Fruit fly (Drosophila melanogaster): ENCODE results near the gene cyst.

cyst gene

dm6 chr2L:19479249-19479984 is 29.1 kb downstream of the cyst start (continued):
- TF ChIP-seq vfl (GFP tag; optimal IDR thresholded peaks at IDR 0.05) (no peak), CG7928 (GFP tag; optimal IDR thresholded peaks at IDR 0.05) (no peak), exex (tag; optimal IDR thresholded peaks at IDR 0.05) (no peak), fu2 (GFP tag; optimal IDR thresholded peaks at IDR 0.05) (no peak), CG11696 (GFP tag; IDR thresholded peaks at IDR 0.05) (no peak), CG14860 (GFP tag; IDR thresholded peaks at IDR 0.05; ENCODE audit: partially characterized antibody) (no peak), CG14965 (GFP tag; optimal IDR thresholded peaks at IDR 0.05; ENCODE audit: borderline replicate concordance) (no peak), CG3838 (GFP tag; optimal IDR thresholded peaks at IDR 0.05) (no peak), Camta (GFP tag; optimal IDR thresholded peaks at IDR 0.05) (no peak), CG4707 (GFP tag; optimal IDR thresholded peaks at IDR 0.05) (no peak), chinmo (GFP tag; IDR thresholded peaks at IDR 0.05; ENCODE audit: partially characterized antibody) (0 out of 4 replicates have a peak, but pooled peaks have one; percentile 23), tin (GFP tag; optimal IDR thresholded peaks at IDR 0.05) (no peak), sc (optimal IDR thresholded peaks at IDR 0.05) (no peak), sc (GFP tag; optimal IDR thresholded peaks at IDR 0.05) (no peak), yki (optimal IDR thresholded peaks at IDR 0.05) (no peak), MBD-R2 (GFP tag; IDR thresholded peaks at IDR 0.05) (no peak), nom (GFP tag; optimal IDR thresholded peaks at IDR 0.05) (no peak), Awh (GFP tag; IDR thresholded peaks at IDR 0.05) (no peak), Nf-YB (GFP tag; optimal IDR thresholded peaks at IDR 0.05) (peak; percentile 81), Rx (GFP tag; IDR thresholded peaks at IDR 0.05) (no peak), fd96Cb (tag; optimal IDR thresholded peaks at IDR 0.05) (no peak), Abd-B (GFP tag; optimal IDR thresholded peaks at IDR 0.05) (no peak), Sin3A (optimal IDR thresholded peaks at IDR 0.05) (no peak), E2f2 (GFP tag; IDR thresholded peaks at IDR 0.05) (no peak), Dref (GFP tag; IDR thresholded peaks at IDR 0.05) (no peak), cg (GFP tag; optimal IDR thresholded peaks at IDR 0.05) (peak; percentile 66), CG17328 (GFP tag; IDR thresholded peaks at IDR 0.05) (no peak), lbe (GFP tag; optimal IDR thresholded peaks at IDR 0.05) (no peak), HLH3B (GFP tag; IDR thresholded peaks at IDR 0.05) (no peak), Vsx1 (GFP tag; optimal IDR thresholded peaks at IDR 0.05) (no peak), CG34224 (GFP tag; IDR thresholded peaks at IDR 0.05; ENCODE audit: partially characterized antibody) (no peak), H2.0 (GFP tag; IDR thresholded peaks at IDR 0.05) (no peak), al (GFP tag; IDR thresholded peaks at IDR 0.05) (no peak), ac (GFP tag; optimal IDR thresholded peaks at IDR 0.05) (no peak), CG3995 (GFP tag; optimal IDR thresholded peaks at IDR 0.05) (no peak), run (tag; optimal IDR thresholded peaks at IDR 0.05) (no peak), nerfin-1 (tag; optimal IDR thresholded peaks at IDR 0.05) (no peak), CG8388 (GFP tag; optimal IDR thresholded peaks at IDR 0.05) (no peak), lov (optimal IDR thresholded peaks at IDR 0.05) (no peak), lov (GFP tag; IDR thresholded peaks at IDR 0.05) (no peak), CG10565 (GFP tag; optimal IDR thresholded peaks at IDR 0.05) (no peak), CG3065 (GFP tag; optimal IDR thresholded peaks at IDR 0.05) (no peak)
